Worm (Caenorhabditis elegans): Measurements from ENCODE around the gene vav-1.

Gene vav-1

ce11 chrX:9246625-9247024, 14.7 kb upstream of the vav-1 start:
- TF ChIP-seq ceh-28 (tag; optimal IDR thresholded peaks at IDR 0.05) = no peak
- TF ChIP-seq nhr-28 (tag; optimal IDR thresholded peaks at IDR 0.05) = peak; percentile 53
- TF ChIP-seq fkh-10 (GFP tag; optimal IDR thresholded peaks at IDR 0.05) = no peak
- TF ChIP-seq nhr-6 (tag; optimal IDR thresholded peaks at IDR 0.05) = no peak
- TF ChIP-seq madf-5 (GFP tag; IDR thresholded peaks at IDR 0.05) = no peak
- no peak for TF ChIP-seq nhr-11 (tag; optimal IDR thresholded peaks at IDR 0.05)
- TF ChIP-seq daf-12 (tag; optimal IDR thresholded peaks at IDR 0.05) = no peak
- TF ChIP-seq duxl-1 (tag; optimal IDR thresholded peaks at IDR 0.05; ENCODE audit: poor library complexity) = no peak
- no peak for TF ChIP-seq aha-1 (tag)
- no peak for TF ChIP-seq D1046.2 (GFP tag; IDR thresholded peaks at IDR 0.05)
- TF ChIP-seq T20F7.1 (GFP tag; optimal IDR thresholded peaks at IDR 0.05) = no peak
- TF ChIP-seq zip-11 (GFP tag; IDR thresholded peaks at IDR 0.05) = no peak
- TF ChIP-seq aly-2 (tag; optimal IDR thresholded peaks at IDR 0.05) = no peak
- TF ChIP-seq F26F4.8 (GFP tag; conservative IDR thresholded peaks at IDR 0.05) = no peak
- TF ChIP-seq Y105C5A.15 (GFP tag; IDR thresholded peaks at IDR 0.05) = no peak
- TF ChIP-seq zfp-3 (GFP tag; conservative IDR thresholded peaks at IDR 0.05) = no peak
- no peak for TF ChIP-seq F37D6.2 (tag; optimal IDR thresholded peaks at IDR 0.05)
- TF ChIP-seq lin-1 (GFP tag; IDR thresholded peaks at IDR 0.05) = no peak
- no peak for TF ChIP-seq zfp-2 (tag; optimal IDR thresholded peaks at IDR 0.05)
- TF ChIP-seq ceh-82 (tag; optimal IDR thresholded peaks at IDR 0.05) = no peak
- TF ChIP-seq ztf-7 (tag; optimal IDR thresholded peaks at IDR 0.05) = no peak
- no peak for TF ChIP-seq mdt-29 (GFP tag; IDR thresholded peaks at IDR 0.05)
- TF ChIP-seq ctbp-1 (GFP tag; IDR thresholded peaks at IDR 0.05) = no peak
- peak; percentile 76 for TF ChIP-seq nhr-25 (tag; optimal IDR thresholded peaks at IDR 0.05; ENCODE audit: borderline replicate concordance, insufficient read depth)
- TF ChIP-seq php-3 (GFP tag; IDR thresholded peaks at IDR 0.05) = no peak
- TF ChIP-seq F44E2.7 (GFP tag; IDR thresholded peaks at IDR 0.05) = no peak
- peak in 1 of 2 experiments; percentile 73 for TF ChIP-seq unc-62 (GFP tag; optimal IDR thresholded peaks at IDR 0.05 in 1 of 2)
- no peak for TF ChIP-seq unc-62 (tag; optimal IDR thresholded peaks at IDR 0.05)

ce11 chrX:9243257-9243656, 11.3 kb upstream of the vav-1 start, which contains the start of gene gpa-12:
TSS of gene gpa-12 (plus strand) at chrX:9243557.
- TF ChIP-seq nhr-77 (tag; optimal IDR thresholded peaks at IDR 0.05) (no peak), dmd-9 (GFP tag; IDR thresholded peaks at IDR 0.05) (no peak), ceh-20 (GFP tag; IDR thresholded peaks at IDR 0.05) (no peak), mdt-29 (GFP tag; IDR thresholded peaks at IDR 0.05) (no peak), T26A8.4 (GFP tag; IDR thresholded peaks at IDR 0.05) (no peak), dmd-8 (GFP tag; IDR thresholded peaks at IDR 0.05) (no peak), pqm-1 (tag; optimal IDR thresholded peaks at IDR 0.05) (no peak), zip-2 (tag; optimal IDR thresholded peaks at IDR 0.05) (no peak), F37D6.2 (tag; optimal IDR thresholded peaks at IDR 0.05) (no peak), pha-4 (GFP tag; IDR thresholded peaks at IDR 0.05) (no peak), pha-4 (tag; optimal IDR thresholded peaks at IDR 0.05) (no peak), egl-43 (GFP tag; IDR thresholded peaks at IDR 0.05) (no peak)

- TF ChIP-seq unc-62 (GFP tag; optimal IDR thresholded peaks at IDR 0.05 in 1 of 2) = peak in 1 of 2 experiments; percentile 89
- TF ChIP-seq unc-62 (tag; optimal IDR thresholded peaks at IDR 0.05) = no peak
- TF ChIP-seq fkh-10 (GFP tag; optimal IDR thresholded peaks at IDR 0.05) = no peak
- no peak for TF ChIP-seq ceh-62 (tag; optimal IDR thresholded peaks at IDR 0.05)
- TF ChIP-seq lin-15B (tag; optimal IDR thresholded peaks at IDR 0.05) = no peak
- TF ChIP-seq Y48G9A.11 (GFP tag; IDR thresholded peaks at IDR 0.05) = no peak
- TF ChIP-seq mes-2 (tag; optimal IDR thresholded peaks at IDR 0.05; ENCODE audit: poor library complexity, severe bottlenecking) = no peak
- TF ChIP-seq nhr-41 (GFP tag; IDR thresholded peaks at IDR 0.05) = no peak
- no peak for TF ChIP-seq T20F7.1 (GFP tag; optimal IDR thresholded peaks at IDR 0.05)
- no peak for TF ChIP-seq unc-39 (tag; optimal IDR thresholded peaks at IDR 0.05)
Observed at ce11 chrX:9242123-9242522, 10.2 kb upstream of the vav-1 start, which contains the start of gene lgc-4. TSS of gene lgc-4 (minus strand) at chrX:9242223.
